Fruit fly (Drosophila melanogaster) S2 (cell line): ENCODE results near the gene CG31464.

Experiments used
- CG8478 ChIP-seq: fragments of >200 bp; optimal IDR thresholded peaks from 2 replicates; lab custom pipeline; 2018
- CTCF ChIP-seq, 2 experiments: fragments of >200 bp; optimal IDR thresholded peaks; 2 replicates each; lab custom pipeline; 2018

DNA sequence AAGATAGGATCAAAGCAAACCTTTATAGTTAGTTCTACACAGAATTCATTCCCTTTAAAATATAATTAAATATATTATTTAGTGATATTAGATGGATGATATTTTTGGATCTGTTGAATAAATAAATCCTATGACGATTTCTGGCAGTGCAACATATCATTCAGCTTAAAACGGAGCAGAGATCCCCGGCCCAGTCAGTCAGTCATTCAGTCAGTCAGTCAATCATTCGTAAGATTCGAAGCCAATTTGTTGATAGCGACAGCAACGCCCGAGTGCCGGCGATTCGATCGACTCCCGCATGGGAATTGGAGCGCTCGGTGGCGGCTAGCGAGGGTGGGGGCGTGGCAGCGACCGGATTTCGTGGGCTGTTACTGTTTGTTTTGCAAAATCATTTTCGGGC lies 11.1 kb upstream of the CG31464 start:
- TF ChIP-seq CG8478 (lab: Kevin White, UChicago) (no peak), CTCF (optimal IDR thresholded peaks at IDR 0.05; lab: Kevin White, UChicago) (no peak)
